Fruit fly (Drosophila melanogaster) whole organism, embryonic: ENCODE measurements around the gene betaNACtes4.
"Not testable (repeated sequence)": the region's sequence is repeated elsewhere in the genome, so short reads cannot be mapped to it uniquely, and the experiment has no call there.

Experiments
- CG10979 ChIP-seq: fragments of 200-800 bp; sonication (Bioruptor generic); optimal IDR thresholded peaks from 2 replicates; lab custom pipeline; 2018; ENCODE audit warnings: missing biosample characterization, mild to moderate bottlenecking, missing genetic modification characterization, moderate library complexity
- CG12071 ChIP-seq: fragments of 200-800 bp; sonication (Bioruptor generic); optimal IDR thresholded peaks from 3 replicates; lab custom pipeline; 2018; ENCODE audit warnings: missing biosample characterization, mild to moderate bottlenecking, missing genetic modification characterization
- CG13287 ChIP-seq: fragments of 200-800 bp; sonication (Bioruptor generic); IDR thresholded peaks from 2 replicates; pipeline ENCODE4 v1.3.6; 2022; ENCODE audit warnings: missing biosample characterization, missing genetic modification characterization; ENCODE audit not compliant: partially characterized antibody
- CG13424 ChIP-seq: fragments of 200-800 bp; sonication (Bioruptor generic); optimal IDR thresholded peaks from 2 replicates; lab custom pipeline; 2019; ENCODE audit warnings: missing biosample characterization, mild to moderate bottlenecking, missing genetic modification characterization, moderate library complexity
- CG15269 ChIP-seq: fragments of 200-800 bp; sonication (Bioruptor generic); optimal IDR thresholded peaks from 2 replicates; lab custom pipeline; 2018; ENCODE audit warnings: missing biosample characterization, mild to moderate bottlenecking, missing genetic modification characterization, moderate library complexity
- CG16813 ChIP-seq: fragments of 200-800 bp; sonication (Bioruptor generic); IDR thresholded peaks from 3 replicates; pipeline ENCODE4 v1.3.6; 2022; ENCODE audit warnings: missing biosample characterization, missing genetic modification characterization; ENCODE audit not compliant: partially characterized antibody
- CG17568 ChIP-seq: fragments of 200-800 bp; sonication (Bioruptor generic); optimal IDR thresholded peaks from 2 replicates; lab custom pipeline; 2018; ENCODE audit warnings: missing biosample characterization, mild to moderate bottlenecking, missing genetic modification characterization, moderate library complexity
- CG18599 ChIP-seq: fragments of 200-800 bp; sonication (Bioruptor generic); optimal IDR thresholded peaks from 3 replicates; lab custom pipeline; 2017; ENCODE audit warnings: missing biosample characterization, missing genetic modification characterization, mild to moderate bottlenecking, moderate library complexity, missing genetic modification reagents
- CG2116 ChIP-seq: fragments of 200-800 bp; sonication (Bioruptor generic); optimal IDR thresholded peaks from 3 replicates; lab custom pipeline; 2018; ENCODE audit warnings: missing biosample characterization, mild to moderate bottlenecking, missing genetic modification characterization
- CG2120 ChIP-seq: fragments of 200-800 bp; sonication (Bioruptor generic); optimal IDR thresholded peaks from 3 replicates; lab custom pipeline; 2016; ENCODE audit warnings: missing biosample characterization, missing genetic modification characterization
- CG2678 ChIP-seq: fragments of 200-800 bp; sonication (Bioruptor generic); optimal IDR thresholded peaks from 3 replicates; lab custom pipeline; 2019; ENCODE audit warnings: missing biosample characterization, mild to moderate bottlenecking, missing genetic modification characterization, moderate library complexity
- CG31388 ChIP-seq: fragments of 200-800 bp; sonication (Bioruptor generic); optimal IDR thresholded peaks from 2 replicates; lab custom pipeline; 2016; ENCODE audit warnings: missing biosample characterization, missing genetic modification characterization
- CG34224 ChIP-seq: fragments of 200-800 bp; sonication (Bioruptor generic); IDR thresholded peaks from 3 replicates; pipeline ENCODE4 v1.3.6; 2022; ENCODE audit warnings: missing biosample characterization, missing genetic modification characterization; ENCODE audit not compliant: partially characterized antibody
- CG4328 ChIP-seq: fragments of 200-800 bp; sonication (Bioruptor generic); optimal IDR thresholded peaks from 3 replicates; lab custom pipeline; 2017; ENCODE audit warnings: missing biosample characterization, missing genetic modification reagents, missing genetic modification characterization
- CG7271 ChIP-seq: fragments of 200-800 bp; sonication (Bioruptor generic); optimal IDR thresholded peaks from 2 replicates; lab custom pipeline; 2018; ENCODE audit warnings: missing biosample characterization, mild to moderate bottlenecking, missing genetic modification characterization, moderate library complexity
- CG7839 ChIP-seq: fragments of 200-800 bp; sonication (Bioruptor generic); optimal IDR thresholded peaks from 3 replicates; lab custom pipeline; 2018; ENCODE audit warnings: missing biosample characterization, mild to moderate bottlenecking, missing genetic modification characterization, moderate library complexity
- Camta ChIP-seq: fragments of 200-800 bp; sonication (Bioruptor generic); optimal IDR thresholded peaks from 2 replicates; lab custom pipeline; 2016; ENCODE audit warnings: missing biosample characterization, missing genetic modification characterization
- Fer1 ChIP-seq: fragments of 200-800 bp; sonication (Bioruptor generic); optimal IDR thresholded peaks from 2 replicates; lab custom pipeline; 2017; ENCODE audit warnings: missing biosample characterization, mild to moderate bottlenecking, missing genetic modification characterization
- Hmr ChIP-seq: fragments of 200-800 bp; sonication (Bioruptor generic); optimal IDR thresholded peaks from 3 replicates; lab custom pipeline; 2017; ENCODE audit warnings: mild to moderate bottlenecking, missing biosample characterization, missing genetic modification reagents, missing genetic modification characterization
- Hr51 ChIP-seq, 2 experiments: fragments of 200-800 bp; sonication (Bioruptor generic); optimal IDR thresholded peaks; 2 replicates in 1 of 2; 3 replicates in 1 of 2; lab custom pipeline; 2016 to 2018; ENCODE audit warnings: missing biosample characterization in 2 of 2, missing genetic modification characterization in 2 of 2, mild to moderate bottlenecking in 1 of 2, moderate library complexity in 1 of 2
- MBD-R2 ChIP-seq: fragments of 200-800 bp; sonication (Bioruptor generic); IDR thresholded peaks from 2 replicates; pipeline ENCODE4 v1.3.6; 2022; ENCODE audit warnings: missing biosample characterization, missing genetic modification characterization
- Med ChIP-seq: fragments of 200-800 bp; sonication (Bioruptor generic); peaks from one replicate; lab custom pipeline; 2016; ENCODE audit warnings: missing biosample characterization, missing genetic modification characterization, mild to moderate bottlenecking, inconsistent platforms, moderate library complexity
- Oaz ChIP-seq: fragments of 200-800 bp; sonication (Bioruptor generic); IDR thresholded peaks from 2 replicates; pipeline ENCODE4 v1.3.6; 2022; ENCODE audit warnings: missing biosample characterization, missing genetic modification characterization
- Sox102F ChIP-seq: fragments of 200-800 bp; sonication (Bioruptor generic); optimal IDR thresholded peaks from 2 replicates; lab custom pipeline; 2018; ENCODE audit warnings: missing biosample characterization, mild to moderate bottlenecking, missing genetic modification characterization, moderate library complexity
- Stat92E ChIP-seq, 3 experiments: fragments of >200 bp in 2 of 3; fragments of 200-800 bp in 1 of 3; sonication (Bioruptor generic) in 1 of 3; optimal IDR thresholded peaks; 2 replicates each; lab custom pipeline; 2017 to 2019; ENCODE audit warnings: missing biosample characterization in 3 of 3, missing genetic modification characterization in 3 of 3, mild to moderate bottlenecking in 1 of 3, moderate library complexity in 1 of 3
- Xbp1 ChIP-seq: fragments of 200-800 bp; sonication (Bioruptor generic); optimal IDR thresholded peaks from 3 replicates; lab custom pipeline; 2016; ENCODE audit warnings: missing biosample characterization, mild to moderate bottlenecking, missing genetic modification characterization
- Xrp1 ChIP-seq: fragments of 200-800 bp; sonication (Bioruptor generic); IDR thresholded peaks from 2 replicates; pipeline ENCODE4 v1.3.6; 2022; ENCODE audit warnings: missing biosample characterization, missing genetic modification characterization
- dmrt99B ChIP-seq: fragments of 200-800 bp; sonication (Bioruptor generic); optimal IDR thresholded peaks from 2 replicates; lab custom pipeline; 2018; ENCODE audit warnings: missing biosample characterization, mild to moderate bottlenecking, missing genetic modification characterization, moderate library complexity
- dysf ChIP-seq: fragments of 200-800 bp; sonication (Bioruptor generic); IDR thresholded peaks from 3 replicates; pipeline ENCODE4 v1.3.6; 2022; ENCODE audit warnings: missing biosample characterization, missing genetic modification characterization
- fd96Cb ChIP-seq: fragments of 200-800 bp; sonication (Bioruptor generic); optimal IDR thresholded peaks from 2 replicates; lab custom pipeline; 2018; ENCODE audit warnings: missing biosample characterization, mild to moderate bottlenecking, missing genetic modification characterization, moderate library complexity
- gem ChIP-seq: fragments of 200-800 bp; sonication (Bioruptor generic); optimal IDR thresholded peaks from 2 replicates; lab custom pipeline; 2019; ENCODE audit warnings: missing biosample characterization, mild to moderate bottlenecking, missing genetic modification characterization, moderate library complexity
- lab ChIP-seq: fragments of 200-800 bp; sonication (Bioruptor generic); optimal IDR thresholded peaks from 3 replicates; lab custom pipeline; 2017; ENCODE audit warnings: missing biosample characterization, missing genetic modification characterization, mild to moderate bottlenecking, moderate library complexity, missing genetic modification reagents
- lmd ChIP-seq: fragments of 200-800 bp; sonication (Bioruptor generic); IDR thresholded peaks from 2 replicates; pipeline ENCODE4 v1.3.6; 2022; ENCODE audit warnings: missing biosample characterization, missing genetic modification characterization
- nau ChIP-seq: fragments of 200-800 bp; sonication (Bioruptor generic); optimal IDR thresholded peaks from 3 replicates; lab custom pipeline; 2017; ENCODE audit warnings: missing biosample characterization, mild to moderate bottlenecking, missing genetic modification characterization, missing genetic modification reagents
- nmo ChIP-seq: fragments of 200-800 bp; sonication (Bioruptor generic); optimal IDR thresholded peaks from 2 replicates; lab custom pipeline; 2018; ENCODE audit warnings: missing biosample characterization, mild to moderate bottlenecking, missing genetic modification characterization, moderate library complexity
- pan ChIP-seq, 4 experiments: fragments of >200 bp in 3 of 4; fragments of 200-800 bp in 1 of 4; sonication (Bioruptor generic) in 1 of 4; optimal IDR thresholded peaks in 3 of 4; IDR thresholded peaks in 1 of 4; 2 replicates each; pipeline versions ENCODE4 v1.3.6 to Lab custom; 2017 to 2022; ENCODE audit warnings: missing biosample characterization in 2 of 4, missing genetic modification characterization in 2 of 4, mixed read lengths in 1 of 4
- row ChIP-seq: fragments of 200-800 bp; sonication (Bioruptor generic); IDR thresholded peaks from 3 replicates; pipeline ENCODE4 v1.3.6; 2022; ENCODE audit warnings: missing biosample characterization, missing genetic modification characterization
- run ChIP-seq: fragments of 200-800 bp; sonication (Bioruptor generic); optimal IDR thresholded peaks from 3 replicates; lab custom pipeline; 2018; ENCODE audit warnings: missing biosample characterization, mild to moderate bottlenecking, missing genetic modification characterization
- scrt ChIP-seq: fragments of 200-800 bp; sonication (Bioruptor generic); optimal IDR thresholded peaks from 2 replicates; lab custom pipeline; 2018; ENCODE audit warnings: missing biosample characterization, mild to moderate bottlenecking, missing genetic modification characterization, moderate library complexity
- sd ChIP-seq: fragments of 200-800 bp; sonication (Bioruptor generic); optimal IDR thresholded peaks from 3 replicates; lab custom pipeline; 2018; ENCODE audit warnings: missing biosample characterization, mild to moderate bottlenecking, missing genetic modification characterization, moderate library complexity
- sna ChIP-seq: fragments of 200-800 bp; sonication (Bioruptor generic); IDR thresholded peaks from 2 replicates; pipeline ENCODE4 v1.3.6; 2022; ENCODE audit warnings: missing biosample characterization, missing genetic modification characterization; ENCODE audit not compliant: partially characterized antibody
- sob ChIP-seq: fragments of 200-800 bp; sonication (Bioruptor generic); IDR thresholded peaks from 2 replicates; pipeline ENCODE4 v1.3.6; 2022; ENCODE audit warnings: missing biosample characterization, missing genetic modification characterization
- tin ChIP-seq: fragments of 200-800 bp; sonication (Bioruptor generic); optimal IDR thresholded peaks from 3 replicates; lab custom pipeline; 2016; ENCODE audit warnings: missing biosample characterization, missing genetic modification characterization
- unpg ChIP-seq: fragments of 200-800 bp; sonication (Bioruptor generic); optimal IDR thresholded peaks from 3 replicates; lab custom pipeline; 2018; ENCODE audit warnings: missing biosample characterization, mild to moderate bottlenecking, missing genetic modification characterization, moderate library complexity

betaNACtes4 gene

dm6 chrX:14380051-14380450 is at the start of gene betaNACtes4:
Gene betaNACtes4, plus strand, starts transcription at chrX:14380351.
- not testable (repeated sequence) for TF ChIP-seq run (tag; lab: Kevin White, UChicago); sd; CG34224 (GFP tag; lab: Robert Waterston, UW)

- peak; percentile 11 for TF ChIP-seq fd96Cb (tag; lab: Kevin White, UChicago)
- TF ChIP-seq Oaz (GFP tag; lab: Robert Waterston, UW) = no peak
- peak; percentile 37 for TF ChIP-seq lab (GFP tag; lab: Kevin White, UChicago)
- no peak for TF ChIP-seq Camta
- peak; percentile 38 for TF ChIP-seq CG18599 (GFP tag; lab: Kevin White, UChicago)
- peak; percentile 10 for TF ChIP-seq CG13424 (tag; lab: Kevin White, UChicago)
- 0 out of 3 replicates have a peak, but pooled peaks have one; percentile 23 for TF ChIP-seq dysf (GFP tag; lab: Robert Waterston, UW)
- peak; percentile 11; the same call in 1 of the 2 replicates for TF ChIP-seq sob
- no peak for TF ChIP-seq CG16813 (GFP tag; lab: Robert Waterston, UW)
- TF ChIP-seq Xrp1 = peak; percentile 21; the same call in 1 of the 2 replicates
- TF ChIP-seq pan (optimal IDR thresholded peaks at IDR 0.05; lab: Kevin White, UChicago) = no peak
- peak in 1 of 2 experiments; percentile 26 for TF ChIP-seq pan (GFP tag; optimal IDR thresholded peaks at IDR 0.05 in 1 of 2, IDR thresholded peaks at IDR 0.05 in 1 of 2)
- TF ChIP-seq row (GFP tag; lab: Robert Waterston, UW) = peak; percentile 45; the same call in 2 of the 3 replicates
- peak; percentile 39 for TF ChIP-seq Sox102F (GFP tag; lab: Kevin White, UChicago)
- TF ChIP-seq CG7839 (tag; lab: Kevin White, UChicago) = peak; percentile 23
- peak; percentile 19 for TF ChIP-seq scrt (GFP tag; lab: Kevin White, UChicago)
- no peak for TF ChIP-seq CG2116 (GFP tag; lab: Kevin White, UChicago)
- peak; percentile 10 for TF ChIP-seq CG2120
- no peak for TF ChIP-seq CG7271 (tag; lab: Kevin White, UChicago)
- peak; percentile 1 for TF ChIP-seq Xbp1 (GFP tag; lab: Kevin White, UChicago)
- TF ChIP-seq Stat92E (GFP tag; optimal IDR thresholded peaks at IDR 0.05; lab: Kevin White, UChicago) = no peak
- TF ChIP-seq gem (tag; lab: Kevin White, UChicago) = peak; percentile 44
- peak; percentile 11 for TF ChIP-seq CG10979
- no peak for TF ChIP-seq CG4328 (GFP tag; lab: Kevin White, UChicago)
- TF ChIP-seq CG13287 (GFP tag; lab: Robert Waterston, UW) = no peak
- peak; percentile 12 for TF ChIP-seq unpg (GFP tag; lab: Kevin White, UChicago)
- TF ChIP-seq Fer1 (GFP tag; lab: Kevin White, UChicago) = peak; percentile 23
- TF ChIP-seq Hr51 (GFP tag; optimal IDR thresholded peaks at IDR 0.05; lab: Kevin White, UChicago) = peak in 1 of 2 experiments; percentile 12
- peak; percentile 48 for TF ChIP-seq dmrt99B
- peak; percentile 9 for TF ChIP-seq nmo (GFP tag; lab: Kevin White, UChicago)
- peak; percentile 26 for TF ChIP-seq CG15269 (tag; lab: Kevin White, UChicago)
- peak; percentile 40 for TF ChIP-seq CG2678 (tag; lab: Kevin White, UChicago)
- TF ChIP-seq Hmr (GFP tag; lab: Kevin White, UChicago) = peak; percentile 4
- peak; percentile 38 for TF ChIP-seq lmd (GFP tag; lab: Robert Waterston, UW)
- no peak for TF ChIP-seq tin
- TF ChIP-seq sna (GFP tag; lab: Robert Waterston, UW) = no peak
- no peak for TF ChIP-seq nau (GFP tag; lab: Kevin White, UChicago)
- TF ChIP-seq CG12071 (GFP tag; lab: Kevin White, UChicago) = no peak
- peak; percentile 57 for TF ChIP-seq Med (GFP tag; lab: Kevin White, UChicago)
- no peak for TF ChIP-seq CG17568 (GFP tag; lab: Kevin White, UChicago)
- no peak for TF ChIP-seq MBD-R2 (GFP tag; lab: Robert Waterston, UW)
- no peak for TF ChIP-seq CG31388
These were observed 48.5 kb upstream of the betaNACtes4 start for dm6 chrX:14331490-14332182.
